Fruit fly (Drosophila melanogaster) whole organism, embryonic: ENCODE measurements around the gene Tpr2.

ENCODE experiments used
- B-H1 ChIP-seq: fragments of 200-800 bp; sonication (Bioruptor generic); IDR thresholded peaks from 3 replicates; pipeline ENCODE4 v1.3.6; 2022; ENCODE audit warnings: missing biosample characterization, missing genetic modification characterization
- CG10209 ChIP-seq: fragments of 200-800 bp; sonication (Bioruptor generic); optimal IDR thresholded peaks from 3 replicates; lab custom pipeline; 2017; ENCODE audit warnings: missing biosample characterization, mild to moderate bottlenecking, missing genetic modification characterization, missing genetic modification reagents
- CG12071 ChIP-seq: fragments of 200-800 bp; sonication (Bioruptor generic); optimal IDR thresholded peaks from 3 replicates; lab custom pipeline; 2018; ENCODE audit warnings: missing biosample characterization, mild to moderate bottlenecking, missing genetic modification characterization
- CG13424 ChIP-seq: fragments of 200-800 bp; sonication (Bioruptor generic); optimal IDR thresholded peaks from 2 replicates; lab custom pipeline; 2019; ENCODE audit warnings: missing biosample characterization, mild to moderate bottlenecking, missing genetic modification characterization, moderate library complexity
- CG13624 ChIP-seq: fragments of 200-800 bp; sonication (Bioruptor generic); optimal IDR thresholded peaks from 2 replicates; lab custom pipeline; 2016; ENCODE audit warnings: missing biosample characterization, missing genetic modification characterization
- CG15073 ChIP-seq: fragments of 200-800 bp; sonication (Bioruptor generic); optimal IDR thresholded peaks from 2 replicates; lab custom pipeline; 2016; ENCODE audit warnings: missing biosample characterization, missing genetic modification characterization
- CG15514 ChIP-seq: fragments of 200-800 bp; sonication (Bioruptor generic); optimal IDR thresholded peaks from 3 replicates; lab custom pipeline; 2017; ENCODE audit warnings: missing biosample characterization, missing genetic modification characterization, mild to moderate bottlenecking, moderate library complexity, missing genetic modification reagents
- CG1602 ChIP-seq: fragments of 200-800 bp; sonication (Bioruptor generic); optimal IDR thresholded peaks from 3 replicates; lab custom pipeline; 2016; ENCODE audit warnings: missing biosample characterization, missing genetic modification characterization
- CG18476 ChIP-seq: fragments of 200-800 bp; sonication (Bioruptor generic); optimal IDR thresholded peaks from 2 replicates; lab custom pipeline; 2016; ENCODE audit warnings: missing biosample characterization, mild to moderate bottlenecking, missing genetic modification characterization
- CG18599 ChIP-seq: fragments of 200-800 bp; sonication (Bioruptor generic); optimal IDR thresholded peaks from 3 replicates; lab custom pipeline; 2017; ENCODE audit warnings: missing biosample characterization, missing genetic modification characterization, mild to moderate bottlenecking, moderate library complexity, missing genetic modification reagents
- CG2202 ChIP-seq: fragments of 200-800 bp; sonication (Bioruptor generic); optimal IDR thresholded peaks from 2 replicates; lab custom pipeline; 2018; ENCODE audit warnings: missing biosample characterization, mild to moderate bottlenecking, missing genetic modification characterization
- CG32532 ChIP-seq: fragments of 200-800 bp; sonication (Bioruptor generic); IDR thresholded peaks from 2 replicates; pipeline ENCODE4 v1.3.6; 2022; ENCODE audit warnings: missing biosample characterization, missing genetic modification characterization
- CG42726 ChIP-seq: fragments of 200-800 bp; sonication (Bioruptor generic); IDR thresholded peaks from 2 replicates; pipeline ENCODE4 v1.3.6; 2022; ENCODE audit warnings: missing biosample characterization, missing genetic modification characterization; ENCODE audit not compliant: partially characterized antibody
- CG4404 ChIP-seq: fragments of 200-800 bp; sonication (Bioruptor generic); IDR thresholded peaks from 2 replicates; pipeline ENCODE4 v1.3.6; 2022; ENCODE audit warnings: missing biosample characterization, missing genetic modification characterization
- CG6791 ChIP-seq: fragments of 200-800 bp; sonication (Bioruptor generic); IDR thresholded peaks from 3 replicates; pipeline ENCODE4 v1.3.6; 2022; ENCODE audit warnings: missing biosample characterization, missing genetic modification characterization; ENCODE audit not compliant: partially characterized antibody
- CG8281 ChIP-seq: fragments of 200-800 bp; sonication (Bioruptor generic); optimal IDR thresholded peaks from 2 replicates; lab custom pipeline; 2018; ENCODE audit warnings: missing biosample characterization, mild to moderate bottlenecking, missing genetic modification characterization, moderate library complexity
- CG9215 ChIP-seq: fragments of 200-800 bp; sonication (Bioruptor generic); IDR thresholded peaks from 2 replicates; pipeline ENCODE4 v1.3.6; 2022; ENCODE audit warnings: missing biosample characterization, missing genetic modification characterization
- Dip2 ChIP-seq: fragments of 200-800 bp; sonication (Bioruptor generic); IDR thresholded peaks from 2 replicates; pipeline ENCODE4 v1.3.6; 2022; ENCODE audit warnings: missing biosample characterization, missing genetic modification characterization
- Drgx ChIP-seq: fragments of 200-800 bp; sonication (Bioruptor generic); IDR thresholded peaks from 2 replicates; pipeline ENCODE4 v1.3.6; 2022; ENCODE audit warnings: missing biosample characterization, missing genetic modification characterization
- MBD-R2 ChIP-seq: fragments of 200-800 bp; sonication (Bioruptor generic); IDR thresholded peaks from 2 replicates; pipeline ENCODE4 v1.3.6; 2022; ENCODE audit warnings: missing biosample characterization, missing genetic modification characterization
- Med ChIP-seq: fragments of 200-800 bp; sonication (Bioruptor generic); peaks from one replicate; lab custom pipeline; 2016; ENCODE audit warnings: missing biosample characterization, missing genetic modification characterization, mild to moderate bottlenecking, inconsistent platforms, moderate library complexity
- Pdp1 ChIP-seq, 2 experiments: fragments of 200-800 bp; sonication (Bioruptor generic); optimal IDR thresholded peaks; 3 replicates each; lab custom pipeline; 2016; ENCODE audit warnings: missing biosample characterization in 2 of 2, missing genetic modification characterization in 2 of 2, mild to moderate bottlenecking in 1 of 2, moderate library complexity in 1 of 2
- Usf ChIP-seq: fragments of 200-800 bp; sonication (Bioruptor generic); optimal IDR thresholded peaks from 2 replicates; lab custom pipeline; 2017; ENCODE audit warnings: missing genotype, missing biosample characterization, missing genetic modification characterization
- Vsx1 ChIP-seq: fragments of 200-800 bp; sonication (Bioruptor generic); optimal IDR thresholded peaks from 2 replicates; lab custom pipeline; 2017; ENCODE audit warnings: missing biosample characterization, mild to moderate bottlenecking, missing genetic modification characterization, missing genetic modification reagents
- Xbp1 ChIP-seq: fragments of 200-800 bp; sonication (Bioruptor generic); optimal IDR thresholded peaks from 3 replicates; lab custom pipeline; 2016; ENCODE audit warnings: missing biosample characterization, mild to moderate bottlenecking, missing genetic modification characterization
- abd-A ChIP-seq: fragments of 200-800 bp; sonication (Bioruptor generic); optimal IDR thresholded peaks from 3 replicates; lab custom pipeline; 2019; ENCODE audit warnings: missing biosample characterization, mild to moderate bottlenecking, missing genetic modification characterization, moderate library complexity
- amos ChIP-seq: fragments of 200-800 bp; sonication (Bioruptor generic); IDR thresholded peaks from 2 replicates; pipeline ENCODE4 v1.3.6; 2022; ENCODE audit warnings: missing biosample characterization, missing genetic modification characterization; ENCODE audit not compliant: partially characterized antibody
- ara ChIP-seq: fragments of 200-800 bp; sonication (Bioruptor generic); IDR thresholded peaks from 2 replicates; pipeline ENCODE4 v1.3.6; 2022; ENCODE audit warnings: missing biosample characterization, missing genetic modification characterization
- br ChIP-seq: fragments of >200 bp; optimal IDR thresholded peaks from 2 replicates; lab custom pipeline; 2017
- chinmo ChIP-seq: fragments of 200-800 bp; sonication (Bioruptor generic); IDR thresholded peaks from 4 replicates; pipeline ENCODE4 v1.3.6; 2022; ENCODE audit warnings: missing biosample characterization, missing genetic modification characterization; ENCODE audit not compliant: partially characterized antibody
- dan ChIP-seq: fragments of 200-800 bp; sonication (Bioruptor generic); IDR thresholded peaks from 2 replicates; pipeline ENCODE4 v1.3.6; 2022; ENCODE audit warnings: missing biosample characterization, missing genetic modification characterization
- dati ChIP-seq: fragments of 200-800 bp; sonication (Bioruptor generic); IDR thresholded peaks from 2 replicates; pipeline ENCODE4 v1.3.6; 2022; ENCODE audit warnings: missing biosample characterization, missing genetic modification characterization
- dimm ChIP-seq: fragments of 200-800 bp; sonication (Bioruptor generic); IDR thresholded peaks from 2 replicates; pipeline ENCODE4 v1.3.6; 2022; ENCODE audit warnings: missing biosample characterization, missing genetic modification characterization
- dmrt99B ChIP-seq: fragments of 200-800 bp; sonication (Bioruptor generic); optimal IDR thresholded peaks from 2 replicates; lab custom pipeline; 2018; ENCODE audit warnings: missing biosample characterization, mild to moderate bottlenecking, missing genetic modification characterization, moderate library complexity
- dysf ChIP-seq: fragments of 200-800 bp; sonication (Bioruptor generic); IDR thresholded peaks from 3 replicates; pipeline ENCODE4 v1.3.6; 2022; ENCODE audit warnings: missing biosample characterization, missing genetic modification characterization
- fd102C ChIP-seq: fragments of 200-800 bp; sonication (Bioruptor generic); optimal IDR thresholded peaks from 2 replicates; lab custom pipeline; 2018; ENCODE audit warnings: missing biosample characterization, mild to moderate bottlenecking, missing genetic modification characterization, moderate library complexity
- fd96Cb ChIP-seq: fragments of 200-800 bp; sonication (Bioruptor generic); optimal IDR thresholded peaks from 2 replicates; lab custom pipeline; 2018; ENCODE audit warnings: missing biosample characterization, mild to moderate bottlenecking, missing genetic modification characterization, moderate library complexity
- hkb ChIP-seq, 2 experiments: fragments of 200-800 bp in 1 of 2; fragments of >200 bp in 1 of 2; sonication (Bioruptor generic) in 1 of 2; IDR thresholded peaks in 1 of 2; optimal IDR thresholded peaks in 1 of 2; 2 replicates each; pipeline versions ENCODE4 v1.3.6 to Lab custom; 2017 to 2022; ENCODE audit warnings: missing biosample characterization in 1 of 2, missing genetic modification characterization in 1 of 2
- mirr ChIP-seq: fragments of 200-800 bp; sonication (Bioruptor generic); optimal IDR thresholded peaks from 3 replicates; lab custom pipeline; 2018; ENCODE audit warnings: missing biosample characterization, mild to moderate bottlenecking, missing genetic modification characterization
- nerfin-2 ChIP-seq: fragments of 200-800 bp; sonication (Bioruptor generic); IDR thresholded peaks from 2 replicates; pipeline ENCODE4 v1.3.6; 2022; ENCODE audit warnings: missing biosample characterization, missing genetic modification characterization; ENCODE audit not compliant: partially characterized antibody
- peb ChIP-seq: fragments of 200-800 bp; sonication (Bioruptor generic); IDR thresholded peaks from 2 replicates; pipeline ENCODE4 v1.3.6; 2022; ENCODE audit warnings: missing biosample characterization, missing genetic modification characterization
- sd ChIP-seq: fragments of 200-800 bp; sonication (Bioruptor generic); optimal IDR thresholded peaks from 3 replicates; lab custom pipeline; 2018; ENCODE audit warnings: missing biosample characterization, mild to moderate bottlenecking, missing genetic modification characterization, moderate library complexity
- sim ChIP-seq: fragments of 200-800 bp; sonication (Bioruptor generic); IDR thresholded peaks from 2 replicates; pipeline ENCODE4 v1.3.6; 2022; ENCODE audit warnings: missing biosample characterization, missing genetic modification characterization
- sr ChIP-seq: fragments of 200-800 bp; sonication (Bioruptor generic); IDR thresholded peaks from 3 replicates; pipeline ENCODE4 v1.3.6; 2022; ENCODE audit warnings: missing biosample characterization, missing genetic modification characterization
- toy ChIP-seq: fragments of 200-800 bp; sonication (Bioruptor generic); IDR thresholded peaks from 2 replicates; pipeline ENCODE4 v1.3.6; 2022; ENCODE audit warnings: missing biosample characterization, missing genetic modification characterization
- twi ChIP-seq: fragments of 200-800 bp; optimal IDR thresholded peaks from 2 replicates; lab custom pipeline; 2019; ENCODE audit warnings: missing biosample characterization, mild to moderate bottlenecking, missing genetic modification characterization, moderate library complexity
- vnd ChIP-seq: fragments of 200-800 bp; sonication (Bioruptor generic); IDR thresholded peaks from 3 replicates; pipeline ENCODE4 v1.3.6; 2022; ENCODE audit warnings: missing biosample characterization, missing genetic modification characterization; ENCODE audit not compliant: partially characterized antibody
- wek ChIP-seq: fragments of 200-800 bp; sonication (Bioruptor generic); optimal IDR thresholded peaks from 3 replicates; lab custom pipeline; 2018; ENCODE audit warnings: missing biosample characterization, mild to moderate bottlenecking, missing genetic modification characterization, moderate library complexity
- zfh1 ChIP-seq: fragments of 200-800 bp; sonication (Bioruptor generic); IDR thresholded peaks from 3 replicates; pipeline ENCODE4 v1.3.6; 2022; ENCODE audit warnings: missing biosample characterization, missing genetic modification characterization

Gene Tpr2

dm6 chr2L:16498100-16498499 lies 6.8 kb downstream of the Tpr2 start (continued):
- no peak for TF ChIP-seq hkb (optimal IDR thresholded peaks at IDR 0.05; lab: Kevin White, UChicago)
- TF ChIP-seq hkb (GFP tag; IDR thresholded peaks at IDR 0.05; lab: Robert Waterston, UW): peak; percentile 21; the same call in 1 of the 2 replicates
- TF ChIP-seq, all 482 proteins: peak for 86

DNA sequence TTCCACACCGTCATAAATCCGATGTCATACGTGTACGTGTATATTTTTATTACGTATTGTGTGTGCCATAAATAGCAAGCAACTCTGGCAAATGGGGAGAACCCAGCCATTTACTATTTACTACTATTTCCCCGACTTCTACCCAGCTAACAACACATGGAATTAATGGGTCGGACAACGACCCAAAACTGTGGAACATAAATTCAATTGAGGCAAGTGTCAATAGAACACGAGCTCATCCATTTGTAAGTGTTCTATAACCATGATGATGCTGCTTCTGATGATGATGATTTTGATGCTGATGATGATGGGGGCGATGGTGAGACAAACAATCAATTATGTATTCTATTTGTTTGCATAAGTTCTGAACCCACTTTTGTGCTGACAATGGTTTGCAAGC lies 8.2 kb downstream of the Tpr2 start:
- TF ChIP-seq twi (peak; percentile 69), CG4404 (GFP tag; lab: Robert Waterston, UW) (no peak), mirr (GFP tag; lab: Kevin White, UChicago) (peak; percentile 55), CG32532 (GFP tag; lab: Robert Waterston, UW) (no peak), dati (GFP tag; lab: Robert Waterston, UW) (no peak), Usf (no peak), Vsx1 (GFP tag; lab: Kevin White, UChicago) (no peak), ara (GFP tag; lab: Robert Waterston, UW) (no peak), CG9215 (no peak), CG8281 (tag; lab: Kevin White, UChicago) (no peak), CG18599 (GFP tag; lab: Kevin White, UChicago) (peak; percentile 9), CG1602 (GFP tag; lab: Kevin White, UChicago) (no peak), sd (tag; lab: Kevin White, UChicago) (peak; percentile 1), CG13424 (tag; lab: Kevin White, UChicago) (no peak), Dip2 (GFP tag; lab: Robert Waterston, UW) (no peak), dmrt99B (tag; lab: Kevin White, UChicago) (peak; percentile 14), fd102C (GFP tag; lab: Kevin White, UChicago) (no peak), amos (no peak), CG18476 (GFP tag; lab: Kevin White, UChicago) (no peak), wek (GFP tag; lab: Kevin White, UChicago) (peak; percentile 31), br (lab: Kevin White, UChicago) (no peak), Med (GFP tag; lab: Kevin White, UChicago) (peak; percentile 45), CG6791 (GFP tag; lab: Robert Waterston, UW) (no peak), abd-A (tag; lab: Kevin White, UChicago) (peak; percentile 39), MBD-R2 (GFP tag; lab: Robert Waterston, UW) (no peak), vnd (GFP tag; lab: Robert Waterston, UW) (no peak), zfh1 (GFP tag; lab: Robert Waterston, UW) (no peak), CG10209 (GFP tag; lab: Kevin White, UChicago) (no peak), sr (GFP tag; lab: Robert Waterston, UW) (no peak), CG42726 (GFP tag; lab: Robert Waterston, UW) (no peak), CG15073 (GFP tag; lab: Kevin White, UChicago) (no peak), CG13624 (GFP tag; lab: Kevin White, UChicago) (no peak), Pdp1 (GFP tag; optimal IDR thresholded peaks at IDR 0.05; lab: Kevin White, UChicago) (peak in 1 of 2 experiments; percentile 44), CG2202 (tag; lab: Kevin White, UChicago) (no peak), chinmo (GFP tag; lab: Robert Waterston, UW) (0 out of 4 replicates have a peak, but pooled peaks have one; percentile 8), Drgx (GFP tag; lab: Robert Waterston, UW) (no peak), dimm (GFP tag; lab: Robert Waterston, UW) (no peak), fd96Cb (tag; lab: Kevin White, UChicago) (no peak), peb (GFP tag; lab: Robert Waterston, UW) (no peak), sim (no peak), CG12071 (GFP tag; lab: Kevin White, UChicago) (no peak), CG15514 (GFP tag; lab: Kevin White, UChicago) (no peak), dysf (GFP tag; lab: Robert Waterston, UW) (no peak), dan (GFP tag; lab: Robert Waterston, UW) (no peak), B-H1 (GFP tag; lab: Robert Waterston, UW) (no peak), nerfin-2 (GFP tag; lab: Robert Waterston, UW) (no peak), Xbp1 (peak; percentile 10), toy (GFP tag; lab: Robert Waterston, UW) (no peak)
